Fruit fly (Drosophila melanogaster) whole organism, embryonic: ENCODE results near the gene CG33230.

Experiments
- Atf-2 ChIP-seq: fragments of 200-800 bp; sonication (Bioruptor generic); optimal IDR thresholded peaks from 2 replicates; lab custom pipeline; 2016; ENCODE audit warnings: missing biosample characterization, missing genetic modification characterization
- Atf6 ChIP-seq: fragments of 200-800 bp; sonication (Bioruptor generic); IDR thresholded peaks from 2 replicates; pipeline ENCODE4 v1.3.6; 2022; ENCODE audit warnings: missing biosample characterization, missing genetic modification characterization
- Awh ChIP-seq: fragments of 200-800 bp; sonication (Bioruptor generic); IDR thresholded peaks from 2 replicates; pipeline ENCODE4, ENCODE4 v1.3.6; 2022; ENCODE audit warnings: missing biosample characterization, missing genetic modification characterization
- Bteb2 ChIP-seq: fragments of 200-800 bp; sonication (Bioruptor generic); optimal IDR thresholded peaks from 2 replicates; lab custom pipeline; 2016; ENCODE audit warnings: missing biosample characterization, missing genetic modification characterization
- CG10979 ChIP-seq: fragments of 200-800 bp; sonication (Bioruptor generic); optimal IDR thresholded peaks from 2 replicates; lab custom pipeline; 2018; ENCODE audit warnings: missing biosample characterization, mild to moderate bottlenecking, missing genetic modification characterization, moderate library complexity
- CG11560 ChIP-seq: fragments of 200-800 bp; sonication (Bioruptor generic); IDR thresholded peaks from 3 replicates; pipeline ENCODE4 v1.3.6; 2022; ENCODE audit warnings: missing biosample characterization, missing genetic modification characterization
- CG12219 ChIP-seq: fragments of 200-800 bp; sonication (Bioruptor generic); optimal IDR thresholded peaks from 3 replicates; lab custom pipeline; 2018; ENCODE audit warnings: missing biosample characterization, mild to moderate bottlenecking, missing genetic modification characterization
- CG12391 ChIP-seq: fragments of 200-800 bp; sonication (Bioruptor generic); optimal IDR thresholded peaks from 3 replicates; lab custom pipeline; 2018; ENCODE audit warnings: missing biosample characterization, mild to moderate bottlenecking, missing genetic modification characterization, moderate library complexity
- CG12659 ChIP-seq: fragments of 200-800 bp; sonication (Bioruptor generic); optimal IDR thresholded peaks from 3 replicates; lab custom pipeline; 2017; ENCODE audit warnings: mild to moderate bottlenecking, missing biosample characterization, missing genetic modification reagents, missing genetic modification characterization
- CG14050 ChIP-seq: fragments of 200-800 bp; sonication (Bioruptor generic); IDR thresholded peaks from 3 replicates; pipeline ENCODE4 v1.3.6; 2022; ENCODE audit warnings: missing biosample characterization, missing genetic modification characterization
- CG14441 ChIP-seq: fragments of 200-800 bp; sonication (Bioruptor generic); IDR thresholded peaks from 2 replicates; pipeline ENCODE4 v1.3.6; 2022; ENCODE audit warnings: missing biosample characterization, missing genetic modification characterization
- CG14965 ChIP-seq: fragments of 200-800 bp; sonication (Bioruptor generic); optimal IDR thresholded peaks from 2 replicates; lab custom pipeline; 2016; ENCODE audit warnings: missing biosample characterization, missing genetic modification characterization, borderline replicate concordance
- CG1603 ChIP-seq: fragments of 200-800 bp; sonication (Bioruptor generic); optimal IDR thresholded peaks from 2 replicates; lab custom pipeline; 2019; ENCODE audit warnings: missing biosample characterization, mild to moderate bottlenecking, missing genetic modification characterization, moderate library complexity
- CG30403 ChIP-seq: fragments of 200-800 bp; sonication (Bioruptor generic); optimal IDR thresholded peaks from 3 replicates; lab custom pipeline; 2016; ENCODE audit warnings: missing biosample characterization, missing genetic modification characterization
- CG43689 ChIP-seq: fragments of 200-800 bp; sonication (Bioruptor generic); IDR thresholded peaks from 2 replicates; pipeline ENCODE4 v1.3.6; 2022; ENCODE audit warnings: missing biosample characterization, missing genetic modification characterization
- CG4820 ChIP-seq: fragments of 200-800 bp; sonication (Bioruptor generic); optimal IDR thresholded peaks from 3 replicates; lab custom pipeline; 2016; ENCODE audit warnings: missing biosample characterization, missing genetic modification characterization
- CG6272 ChIP-seq: fragments of 200-800 bp; sonication (Bioruptor generic); IDR thresholded peaks from 2 replicates; pipeline ENCODE4 v1.3.6; 2022; ENCODE audit warnings: missing biosample characterization, missing genetic modification characterization
- CG9727 ChIP-seq: fragments of 200-800 bp; sonication (Bioruptor generic); optimal IDR thresholded peaks from 3 replicates; lab custom pipeline; 2017; ENCODE audit warnings: missing biosample characterization, mild to moderate bottlenecking, missing genetic modification characterization
- Chrac-16 ChIP-seq: fragments of 200-800 bp; sonication (Bioruptor generic); optimal IDR thresholded peaks from 3 replicates; lab custom pipeline; 2016; ENCODE audit warnings: missing biosample characterization, missing genetic modification characterization
- Dek ChIP-seq: fragments of 200-800 bp; sonication (Bioruptor generic); optimal IDR thresholded peaks from 3 replicates; lab custom pipeline; 2019; ENCODE audit warnings: missing biosample characterization, mild to moderate bottlenecking, missing genetic modification characterization, moderate library complexity
- Doc2 ChIP-seq: fragments of 200-800 bp; sonication (Bioruptor generic); IDR thresholded peaks from 2 replicates; pipeline ENCODE4 v1.3.6; 2022; ENCODE audit warnings: missing biosample characterization, missing genetic modification characterization
- Fer3 ChIP-seq: fragments of 200-800 bp; sonication (Bioruptor generic); optimal IDR thresholded peaks from 2 replicates; lab custom pipeline; 2018; ENCODE audit warnings: missing biosample characterization, mild to moderate bottlenecking, missing genetic modification characterization, moderate library complexity
- HLHmδ ChIP-seq: fragments of 200-800 bp; sonication (Bioruptor generic); optimal IDR thresholded peaks from 2 replicates; lab custom pipeline; 2018; ENCODE audit warnings: missing biosample characterization, mild to moderate bottlenecking, missing genetic modification characterization, moderate library complexity
- HmgD ChIP-seq: fragments of 200-800 bp; sonication (Bioruptor generic); optimal IDR thresholded peaks from 3 replicates; lab custom pipeline; 2016; ENCODE audit warnings: missing biosample characterization, missing genetic modification characterization
- Hr78 ChIP-seq, 2 experiments: fragments of 200-800 bp in 1 of 2; fragments of >200 bp in 1 of 2; sonication (Bioruptor generic) in 1 of 2; optimal IDR thresholded peaks; 2 replicates each; lab custom pipeline; 2017 to 2019; ENCODE audit warnings: missing biosample characterization in 2 of 2, missing genetic modification characterization in 2 of 2, mild to moderate bottlenecking in 1 of 2, moderate library complexity in 1 of 2
- Lhr ChIP-seq: fragments of 200-800 bp; sonication (Bioruptor generic); optimal IDR thresholded peaks from 3 replicates; lab custom pipeline; 2017; ENCODE audit warnings: mild to moderate bottlenecking, missing biosample characterization, missing genetic modification reagents, missing genetic modification characterization
- MESR4 ChIP-seq: fragments of 200-800 bp; sonication (Bioruptor generic); optimal IDR thresholded peaks from 2 replicates; lab custom pipeline; 2018; ENCODE audit warnings: missing biosample characterization, mild to moderate bottlenecking, missing genetic modification characterization, moderate library complexity
- PHDP ChIP-seq: fragments of 200-800 bp; sonication (Bioruptor generic); optimal IDR thresholded peaks from 3 replicates; lab custom pipeline; 2018; ENCODE audit warnings: missing biosample characterization, mild to moderate bottlenecking, missing genetic modification characterization, moderate library complexity
- Six4 ChIP-seq: fragments of 200-800 bp; sonication (Bioruptor generic); optimal IDR thresholded peaks from 2 replicates; lab custom pipeline; 2016; ENCODE audit warnings: missing biosample characterization, missing genetic modification characterization
- Sox102F ChIP-seq: fragments of 200-800 bp; sonication (Bioruptor generic); optimal IDR thresholded peaks from 2 replicates; lab custom pipeline; 2018; ENCODE audit warnings: missing biosample characterization, mild to moderate bottlenecking, missing genetic modification characterization, moderate library complexity
- Trl ChIP-seq, 3 experiments: fragments of >200 bp in 2 of 3; fragments of 200-800 bp in 1 of 3; sonication (Bioruptor generic) in 1 of 3; optimal IDR thresholded peaks; 2 replicates in 1 of 3; 3 replicates in 2 of 3; lab custom pipeline; 2016 to 2017; ENCODE audit warnings: missing biosample characterization in 1 of 3, missing genetic modification characterization in 1 of 3
- abd-A ChIP-seq: fragments of 200-800 bp; sonication (Bioruptor generic); optimal IDR thresholded peaks from 3 replicates; lab custom pipeline; 2019; ENCODE audit warnings: missing biosample characterization, mild to moderate bottlenecking, missing genetic modification characterization, moderate library complexity
- ash1 ChIP-seq: fragments of 200-800 bp; sonication (Bioruptor generic); optimal IDR thresholded peaks from 2 replicates; lab custom pipeline; 2018; ENCODE audit warnings: missing biosample characterization, mild to moderate bottlenecking, missing genetic modification characterization
- ato ChIP-seq: fragments of 200-800 bp; sonication (Bioruptor generic); IDR thresholded peaks from 2 replicates; pipeline ENCODE4 v1.3.6; 2022; ENCODE audit warnings: missing biosample characterization, missing genetic modification characterization; ENCODE audit not compliant: partially characterized antibody
- dysf ChIP-seq: fragments of 200-800 bp; sonication (Bioruptor generic); IDR thresholded peaks from 3 replicates; pipeline ENCODE4 v1.3.6; 2022; ENCODE audit warnings: missing biosample characterization, missing genetic modification characterization
- fd96Cb ChIP-seq: fragments of 200-800 bp; sonication (Bioruptor generic); optimal IDR thresholded peaks from 2 replicates; lab custom pipeline; 2018; ENCODE audit warnings: missing biosample characterization, mild to moderate bottlenecking, missing genetic modification characterization, moderate library complexity
- fru ChIP-seq: fragments of >200 bp; optimal IDR thresholded peaks from 2 replicates; lab custom pipeline; 2017
- gcm ChIP-seq: fragments of 200-800 bp; sonication (Bioruptor generic); optimal IDR thresholded peaks from 2 replicates; lab custom pipeline; 2019; ENCODE audit warnings: missing biosample characterization, mild to moderate bottlenecking, missing genetic modification characterization, moderate library complexity
- gsb ChIP-seq: fragments of 200-800 bp; sonication (Bioruptor generic); IDR thresholded peaks from 2 replicates; pipeline ENCODE4 v1.3.6; 2022; ENCODE audit warnings: missing biosample characterization, missing genetic modification characterization
- gt ChIP-seq: fragments of 200-800 bp; sonication (Bioruptor generic); IDR thresholded peaks from 2 replicates; pipeline ENCODE4 v1.3.6; 2022; ENCODE audit warnings: missing biosample characterization, missing genetic modification characterization
- ind ChIP-seq: fragments of 200-800 bp; sonication (Bioruptor generic); optimal IDR thresholded peaks from 3 replicates; lab custom pipeline; 2016; ENCODE audit warnings: missing biosample characterization, missing genetic modification characterization
- inv ChIP-seq: fragments of 200-800 bp; sonication (Bioruptor generic); IDR thresholded peaks from 2 replicates; pipeline ENCODE4 v1.3.6; 2022; ENCODE audit warnings: missing biosample characterization, missing genetic modification characterization; ENCODE audit not compliant: partially characterized antibody
- odd ChIP-seq: fragments of 200-800 bp; sonication (Bioruptor generic); optimal IDR thresholded peaks from 2 replicates; lab custom pipeline; 2017; ENCODE audit warnings: missing biosample characterization, mild to moderate bottlenecking, missing genetic modification characterization
- pzg ChIP-seq: fragments of 200-800 bp; sonication (Bioruptor generic); optimal IDR thresholded peaks from 3 replicates; lab custom pipeline; 2018; ENCODE audit warnings: missing biosample characterization, mild to moderate bottlenecking, missing genetic modification characterization, moderate library complexity
- salm ChIP-seq: fragments of 200-800 bp; sonication (Bioruptor generic); optimal IDR thresholded peaks from 2 replicates; lab custom pipeline; 2018; ENCODE audit warnings: missing biosample characterization, mild to moderate bottlenecking, missing genetic modification characterization
- slbo ChIP-seq: fragments of 200-800 bp; sonication (Bioruptor generic); IDR thresholded peaks from 2 replicates; pipeline ENCODE4 v1.3.6; 2022; ENCODE audit warnings: missing biosample characterization, missing genetic modification characterization
- slou ChIP-seq: fragments of 200-800 bp; sonication (Bioruptor generic); optimal IDR thresholded peaks from 3 replicates; lab custom pipeline; 2016; ENCODE audit warnings: missing biosample characterization, missing genetic modification characterization
- tap ChIP-seq: fragments of 200-800 bp; optimal IDR thresholded peaks from 3 replicates; lab custom pipeline; 2019; ENCODE audit warnings: missing biosample characterization, mild to moderate bottlenecking, missing genetic modification characterization, moderate library complexity
- toy ChIP-seq: fragments of 200-800 bp; sonication (Bioruptor generic); IDR thresholded peaks from 2 replicates; pipeline ENCODE4 v1.3.6; 2022; ENCODE audit warnings: missing biosample characterization, missing genetic modification characterization
- trem ChIP-seq: fragments of 200-800 bp; optimal IDR thresholded peaks from 3 replicates; lab custom pipeline; 2019; ENCODE audit warnings: missing biosample characterization, mild to moderate bottlenecking, missing genetic modification characterization, moderate library complexity

CG33230 gene

DNA sequence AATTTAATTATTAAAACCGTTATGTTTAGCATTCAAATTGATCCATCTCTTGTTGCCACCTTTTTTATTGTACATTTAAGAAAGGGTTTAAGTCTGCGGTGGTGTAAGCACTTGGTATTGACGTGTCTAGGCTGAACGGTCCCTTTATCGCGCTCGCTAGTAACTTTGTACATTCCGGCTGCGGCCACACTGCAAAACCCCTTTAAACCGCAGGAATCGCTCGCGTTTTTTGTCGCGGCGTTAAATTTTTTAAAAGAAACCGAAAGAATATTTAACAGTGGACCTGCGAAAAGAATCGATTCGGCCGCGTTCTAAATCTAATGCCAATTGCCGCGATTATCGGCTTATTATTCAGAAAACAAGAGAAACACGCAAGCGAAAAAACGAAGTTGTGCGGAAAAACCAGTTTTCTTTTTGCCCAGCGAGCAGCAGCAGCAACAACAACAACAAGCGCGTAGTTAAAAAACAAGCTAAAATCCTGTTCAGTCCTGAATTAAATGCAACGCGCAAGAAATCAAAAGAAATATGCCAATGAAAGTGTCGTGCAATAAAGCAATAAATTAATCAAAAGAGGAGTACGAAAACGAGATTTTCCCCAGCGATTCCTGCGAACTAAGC, 41.6 kb upstream of the CG33230 start, which contains the start of gene CG13917 (continued):
- no peak for TF ChIP-seq PHDP (tag; lab: Kevin White, UChicago)
- no peak for TF ChIP-seq CG14965 (GFP tag; lab: Kevin White, UChicago)
- no peak for TF ChIP-seq tap (tag; lab: Kevin White, UChicago)
- TF ChIP-seq CG12659 (GFP tag; lab: Kevin White, UChicago) = peak; percentile 48
- TF ChIP-seq Atf6 (GFP tag; lab: Robert Waterston, UW) = no peak
- TF ChIP-seq ind (GFP tag; lab: Kevin White, UChicago) = no peak
- peak; percentile 27 for TF ChIP-seq abd-A (tag; lab: Kevin White, UChicago)
- TF ChIP-seq HmgD (GFP tag; lab: Kevin White, UChicago) = no peak
- TF ChIP-seq MESR4 (GFP tag; lab: Kevin White, UChicago) = peak; percentile 34
- TF ChIP-seq slbo (GFP tag; lab: Robert Waterston, UW) = no peak
- TF ChIP-seq toy (GFP tag; lab: Robert Waterston, UW) = no peak
- TF ChIP-seq CG6272 (GFP tag; lab: Robert Waterston, UW) = no peak
- no peak for TF ChIP-seq Hr78 (GFP tag; optimal IDR thresholded peaks at IDR 0.05; lab: Kevin White, UChicago)
- TF ChIP-seq Trl (optimal IDR thresholded peaks at IDR 0.05; lab: Kevin White, UChicago) = no peak
- TF ChIP-seq Trl (GFP tag; optimal IDR thresholded peaks at IDR 0.05; lab: Kevin White, UChicago) = no peak
- no peak for TF ChIP-seq Atf-2 (GFP tag; lab: Kevin White, UChicago)
- TF ChIP-seq CG30403 (GFP tag; lab: Kevin White, UChicago) = no peak
- no peak for TF ChIP-seq gsb
- TF ChIP-seq CG1603 (tag; lab: Kevin White, UChicago) = peak; percentile 66
- no peak for TF ChIP-seq fd96Cb (tag; lab: Kevin White, UChicago)
- no peak for TF ChIP-seq CG12219
- no peak for TF ChIP-seq CG9727
- no peak; the same call in 1 of the 2 replicates for TF ChIP-seq inv (GFP tag; lab: Robert Waterston, UW)
- no peak; the same call in 2 of the 3 replicates for TF ChIP-seq CG11560 (tag; lab: Robert Waterston, UW)
- TF ChIP-seq Awh (GFP tag; lab: Robert Waterston, UW) = no peak
- TF ChIP-seq Fer3 (tag; lab: Kevin White, UChicago) = no peak
- no peak for TF ChIP-seq gt (GFP tag; lab: Robert Waterston, UW)
- no peak for TF ChIP-seq dysf (GFP tag; lab: Robert Waterston, UW)
- TF ChIP-seq CG10979 (tag; lab: Kevin White, UChicago) = no peak
- TF ChIP-seq CG12391 (tag; lab: Kevin White, UChicago) = peak; percentile 26
- no peak for TF ChIP-seq CG14050 (GFP tag; lab: Robert Waterston, UW)
- TF ChIP-seq pzg (GFP tag; lab: Kevin White, UChicago) = peak; percentile 98
- no peak for TF ChIP-seq Doc2 (GFP tag; lab: Robert Waterston, UW)
- TF ChIP-seq fru (lab: Kevin White, UChicago) = no peak
- no peak for TF ChIP-seq CG4820 (GFP tag; lab: Kevin White, UChicago)
- TF ChIP-seq ash1 (GFP tag; lab: Kevin White, UChicago) = no peak
- TF ChIP-seq Bteb2 (GFP tag; lab: Kevin White, UChicago) = no peak
- TF ChIP-seq Six4 (GFP tag; lab: Kevin White, UChicago) = no peak
- TF ChIP-seq Lhr (GFP tag; lab: Kevin White, UChicago) = peak; percentile 86
- TF ChIP-seq slou (GFP tag; lab: Kevin White, UChicago) = no peak
- no peak for TF ChIP-seq gcm (GFP tag; lab: Kevin White, UChicago)
- TF ChIP-seq ato (GFP tag; lab: Robert Waterston, UW) = no peak
- TF ChIP-seq Chrac-16 (GFP tag; lab: Kevin White, UChicago) = no peak
- peak; percentile 40 for TF ChIP-seq Dek
- TF ChIP-seq HLHmδ (GFP tag; lab: Kevin White, UChicago) = no peak
- TF ChIP-seq salm (tag; lab: Kevin White, UChicago) = no peak
- TF ChIP-seq CG43689 = no peak
- no peak for TF ChIP-seq Sox102F (GFP tag; lab: Kevin White, UChicago)
- TF ChIP-seq CG14441 (GFP tag; lab: Robert Waterston, UW) = peak; percentile 22; the same call in 1 of the 2 replicates
- peak; percentile 66 for TF ChIP-seq trem (tag; lab: Kevin White, UChicago)
- TF ChIP-seq odd (GFP tag; lab: Kevin White, UChicago) = no peak
